Worm (Caenorhabditis elegans): ENCODE results near the gene C24A8.5.

Gene C24A8.5

DNA sequence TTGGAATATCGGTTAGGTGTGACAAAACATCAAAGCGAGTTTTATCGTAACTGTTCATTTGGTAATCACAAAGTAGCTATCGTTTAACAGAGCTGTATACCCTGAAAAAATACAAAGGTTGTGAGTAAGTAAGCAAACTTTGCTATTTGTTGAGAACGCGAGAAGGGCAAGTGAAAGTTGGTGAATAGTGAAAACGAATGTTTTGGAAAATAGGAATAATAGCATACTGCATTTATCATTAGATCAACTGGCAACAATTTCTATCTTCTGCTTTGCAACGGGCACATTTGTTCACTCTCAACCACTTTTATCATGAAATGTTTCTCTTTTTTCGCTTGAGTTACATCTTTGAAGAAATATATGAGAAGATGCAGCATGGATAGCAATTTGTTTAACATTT is at the start of gene C24A8.5:
Gene C24A8.5 (minus strand): TSS at position 101 of the 400 bp plus-strand sequence.
- no peak for TF ChIP-seq cnd-1 (tag; optimal IDR thresholded peaks at IDR 0.05)
- TF ChIP-seq blmp-1 (tag; optimal IDR thresholded peaks at IDR 0.05) = no peak
- no peak for TF ChIP-seq zip-8 (tag; optimal IDR thresholded peaks at IDR 0.05)
- TF ChIP-seq lin-32 (GFP tag; optimal IDR thresholded peaks at IDR 0.05) = no peak
- no peak for TF ChIP-seq ceh-43 (GFP tag; optimal IDR thresholded peaks at IDR 0.05)
- TF ChIP-seq nhr-12 (tag; optimal IDR thresholded peaks at IDR 0.05) = no peak

DNA sequence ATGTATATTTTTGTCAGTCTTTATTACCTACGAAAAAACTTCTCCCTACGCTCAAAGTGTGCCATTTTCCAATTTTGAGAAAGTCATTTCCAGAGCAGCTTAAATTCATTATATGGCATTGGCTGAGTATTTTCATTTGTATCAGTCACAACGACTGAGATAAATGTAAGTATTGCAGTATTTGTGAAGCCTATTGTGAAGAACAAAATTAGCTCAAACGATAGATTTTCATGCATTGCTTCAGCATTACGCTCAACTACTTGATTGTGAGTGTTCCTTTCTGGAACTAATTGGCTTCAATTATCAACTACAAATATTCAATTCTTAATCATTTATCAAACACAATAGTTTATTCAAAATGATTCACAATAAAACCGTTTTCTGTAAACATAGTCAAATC is 49.0 kb upstream of the C24A8.5 start, which contains the start of gene R160.12:
Gene R160.12 (minus strand): TSS at position 101 of the 400 bp plus-strand sequence.
- no peak for TF ChIP-seq ztf-11 (tag; optimal IDR thresholded peaks at IDR 0.05)
- no peak for TF ChIP-seq blmp-1 (tag; optimal IDR thresholded peaks at IDR 0.05)
- no peak for TF ChIP-seq drap-1 (GFP tag; optimal IDR thresholded peaks at IDR 0.05)

DNA sequence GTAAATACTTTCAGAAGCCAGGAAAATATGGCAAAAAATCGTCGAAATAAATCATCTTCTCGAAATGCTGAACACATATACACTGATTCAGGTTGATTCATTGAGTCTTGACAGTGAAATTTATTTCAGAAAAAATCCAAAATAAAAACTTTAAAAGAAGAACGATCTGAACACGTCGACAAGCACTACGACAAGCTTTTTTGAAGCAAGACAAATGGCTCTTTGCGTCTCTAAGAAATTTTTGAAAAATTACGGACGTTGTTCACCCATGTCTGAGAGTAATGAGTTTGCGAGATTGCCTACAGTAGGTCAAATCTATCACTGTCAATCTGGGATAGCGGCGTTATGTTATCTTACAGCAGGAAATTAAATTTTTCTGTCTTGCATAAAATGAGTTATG is 48.1 kb upstream of the C24A8.5 start, which contains the start of gene R160.2:
Gene R160.2 (minus strand): TSS at position 101 of the 400 bp plus-strand sequence.
- TF ChIP-seq ceh-43 (GFP tag; optimal IDR thresholded peaks at IDR 0.05) (no peak), drap-1 (GFP tag; optimal IDR thresholded peaks at IDR 0.05) (no peak), blmp-1 (tag; optimal IDR thresholded peaks at IDR 0.05) (no peak), ceh-39 (tag; optimal IDR thresholded peaks at IDR 0.05) (no peak), bed-3 (GFP tag; optimal IDR thresholded peaks at IDR 0.05) (no peak), ceh-83 (GFP tag; optimal IDR thresholded peaks at IDR 0.05) (no peak), sem-2 (GFP tag; optimal IDR thresholded peaks at IDR 0.05) (no peak), lin-13 (tag; optimal IDR thresholded peaks at IDR 0.05) (no peak), mls-2 (tag; optimal IDR thresholded peaks at IDR 0.05) (no peak), lsy-2 (tag; optimal IDR thresholded peaks at IDR 0.05) (no peak), unc-120 (tag; optimal IDR thresholded peaks at IDR 0.05; ENCODE audit: poor library complexity, severe bottlenecking) (no peak), nhr-12 (tag; optimal IDR thresholded peaks at IDR 0.05) (no peak), nhr-2 (tag; optimal IDR thresholded peaks at IDR 0.05) (no peak), mep-1 (tag; optimal IDR thresholded peaks at IDR 0.05) (no peak), ham-2 (GFP tag; optimal IDR thresholded peaks at IDR 0.05) (no peak), cnd-1 (tag; optimal IDR thresholded peaks at IDR 0.05) (no peak), snpc-4 (tag; optimal IDR thresholded peaks at IDR 0.05) (no peak)

DNA sequence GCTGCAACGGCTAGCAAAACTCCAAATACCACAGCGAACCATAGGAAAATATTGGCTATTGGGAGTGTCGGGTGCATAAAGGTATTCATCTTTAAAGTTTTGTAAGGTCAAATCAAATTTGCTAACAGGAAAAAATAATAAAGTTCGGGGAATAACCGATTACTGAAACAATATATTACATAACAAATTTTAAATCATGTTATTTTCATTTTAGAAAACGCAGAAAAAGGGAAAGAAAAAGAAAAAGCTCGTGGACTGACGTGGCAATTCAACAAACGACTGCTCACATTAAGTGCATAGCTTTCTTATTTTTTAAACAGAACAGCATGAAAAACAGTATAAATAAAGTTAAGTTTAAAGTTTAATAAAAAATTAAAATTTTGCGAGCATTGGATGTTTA is 44.4 kb upstream of the C24A8.5 start, which contains the start of gene R160.6:
Gene R160.6 (minus strand): TSS at position 101 of the 400 bp plus-strand sequence.
- TF ChIP-seq nhr-2 (tag; optimal IDR thresholded peaks at IDR 0.05) (no peak), unc-39 (tag; optimal IDR thresholded peaks at IDR 0.05) (no peak), cnd-1 (tag; optimal IDR thresholded peaks at IDR 0.05) (no peak), hlh-1 (tag; optimal IDR thresholded peaks at IDR 0.05) (no peak), lin-32 (GFP tag; optimal IDR thresholded peaks at IDR 0.05) (no peak)

DNA sequence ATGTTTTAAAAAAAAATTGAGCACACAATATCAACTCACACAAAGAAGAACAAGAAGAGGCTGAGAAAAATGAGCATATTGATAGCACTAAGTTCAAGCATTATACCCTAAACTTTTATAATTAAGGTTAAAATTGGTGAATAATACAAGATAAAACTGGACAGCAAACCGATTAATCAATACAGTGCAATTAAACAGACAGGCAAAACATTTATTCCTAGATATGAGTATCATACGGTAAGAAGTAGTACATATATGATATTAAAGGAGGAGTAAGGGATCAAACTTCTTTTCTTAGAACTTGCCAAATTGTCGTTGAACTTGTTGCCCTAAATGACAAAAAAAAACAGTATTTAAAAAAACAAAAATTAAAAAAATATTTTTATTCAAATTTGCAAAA is 43.3 kb upstream of the C24A8.5 start, which contains the start of gene R160.14:
Gene R160.14 (minus strand): TSS at position 101 of the 400 bp plus-strand sequence.
- TF ChIP-seq drap-1 (GFP tag; optimal IDR thresholded peaks at IDR 0.05) (no peak), lin-32 (GFP tag; optimal IDR thresholded peaks at IDR 0.05) (no peak), lsy-2 (tag; optimal IDR thresholded peaks at IDR 0.05) (no peak), nhr-76 (tag; optimal IDR thresholded peaks at IDR 0.05) (no peak), nhr-2 (tag; optimal IDR thresholded peaks at IDR 0.05) (no peak), blmp-1 (tag; optimal IDR thresholded peaks at IDR 0.05) (no peak), hlh-1 (tag; optimal IDR thresholded peaks at IDR 0.05) (no peak), mab-5 (tag; optimal IDR thresholded peaks at IDR 0.05) (no peak), ham-2 (GFP tag; optimal IDR thresholded peaks at IDR 0.05) (no peak), sem-2 (GFP tag; optimal IDR thresholded peaks at IDR 0.05) (no peak), elt-1 (tag; optimal IDR thresholded peaks at IDR 0.05; ENCODE audit: borderline replicate concordance, insufficient read depth) (no peak)

DNA sequence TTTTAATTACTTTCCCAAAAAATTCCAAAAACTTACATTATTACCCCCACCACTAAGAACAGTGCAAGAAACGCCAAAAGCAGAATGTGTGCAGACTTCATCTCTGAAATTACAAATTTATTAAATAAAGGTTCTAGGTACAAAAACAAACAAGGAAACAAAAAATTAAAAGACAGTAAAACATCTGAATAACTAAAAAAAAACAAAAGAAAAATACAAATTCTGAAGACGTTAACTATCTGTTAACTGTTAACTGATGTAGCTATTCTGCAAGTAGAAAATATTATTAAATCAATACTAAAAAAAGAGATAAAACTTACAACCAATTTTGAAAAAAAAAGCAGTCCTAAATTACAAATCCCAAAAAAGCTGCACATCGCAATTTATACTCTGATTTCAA is 42.7 kb upstream of the C24A8.5 start, which contains the start of gene R160.13:
Gene R160.13 (minus strand): TSS at position 101 of the 400 bp plus-strand sequence.
- TF ChIP-seq mep-1 (tag; optimal IDR thresholded peaks at IDR 0.05) = no peak
- no peak for TF ChIP-seq elt-3 (tag; optimal IDR thresholded peaks at IDR 0.05)
- no peak for TF ChIP-seq hlh-1 (tag; optimal IDR thresholded peaks at IDR 0.05)
- no peak for TF ChIP-seq nhr-237 (tag; optimal IDR thresholded peaks at IDR 0.05)
- no peak for TF ChIP-seq sem-2 (GFP tag; optimal IDR thresholded peaks at IDR 0.05)
- TF ChIP-seq lin-32 (GFP tag; optimal IDR thresholded peaks at IDR 0.05) = no peak
- no peak for TF ChIP-seq ces-1 (GFP tag; optimal IDR thresholded peaks at IDR 0.05)
- TF ChIP-seq M03D4.4 (tag; optimal IDR thresholded peaks at IDR 0.05) = no peak
- TF ChIP-seq flh-1 (GFP tag; optimal IDR thresholded peaks at IDR 0.05) = no peak
- no peak for TF ChIP-seq elt-1 (tag; optimal IDR thresholded peaks at IDR 0.05; ENCODE audit: borderline replicate concordance, insufficient read depth)
- TF ChIP-seq unc-39 (tag; optimal IDR thresholded peaks at IDR 0.05) = no peak
- TF ChIP-seq ceh-43 (GFP tag; optimal IDR thresholded peaks at IDR 0.05) = no peak

All from whole organism, mixed stage, embryonic.